Fruit fly (Drosophila melanogaster) whole organism, embryonic: ENCODE results near the gene Tssk.

Experiments
- Asciz ChIP-seq: fragments of 200-800 bp; sonication (Bioruptor generic); optimal IDR thresholded peaks from 2 replicates; lab custom pipeline; 2017; ENCODE audit warnings: missing biosample characterization, mild to moderate bottlenecking, missing genetic modification characterization, missing genetic modification reagents
- Blimp-1 ChIP-seq: fragments of 200-800 bp; sonication (Bioruptor generic); optimal IDR thresholded peaks from 3 replicates; lab custom pipeline; 2018; ENCODE audit warnings: missing biosample characterization, missing genetic modification characterization, mild to moderate bottlenecking, moderate library complexity, missing genetic modification reagents
- CG10274 ChIP-seq: fragments of 200-800 bp; sonication (Bioruptor generic); optimal IDR thresholded peaks from 3 replicates; lab custom pipeline; 2017; ENCODE audit warnings: missing biosample characterization, mild to moderate bottlenecking, missing genetic modification characterization
- CG10321 ChIP-seq: fragments of 200-800 bp; sonication (Bioruptor generic); IDR thresholded peaks from 2 replicates; pipeline ENCODE4 v1.3.6; 2022; ENCODE audit warnings: missing biosample characterization, missing genetic modification characterization
- CG10959 ChIP-seq: fragments of 200-800 bp; sonication (Bioruptor generic); IDR thresholded peaks from 2 replicates; pipeline ENCODE4 v1.3.6; 2022; ENCODE audit warnings: missing biosample characterization, missing genetic modification characterization
- CG10979 ChIP-seq: fragments of 200-800 bp; sonication (Bioruptor generic); optimal IDR thresholded peaks from 2 replicates; lab custom pipeline; 2018; ENCODE audit warnings: missing biosample characterization, mild to moderate bottlenecking, missing genetic modification characterization, moderate library complexity
- CG12104 ChIP-seq: fragments of 200-800 bp; sonication (Bioruptor generic); optimal IDR thresholded peaks from 3 replicates; lab custom pipeline; 2016; ENCODE audit warnings: missing biosample characterization, missing genetic modification characterization
- CG13123 ChIP-seq: fragments of 200-800 bp; sonication (Bioruptor generic); optimal IDR thresholded peaks from 2 replicates; lab custom pipeline; 2016; ENCODE audit warnings: missing biosample characterization, missing genetic modification characterization
- CG13775 ChIP-seq: fragments of 200-800 bp; sonication (Bioruptor generic); optimal IDR thresholded peaks from 3 replicates; lab custom pipeline; 2017; ENCODE audit warnings: missing biosample characterization, mild to moderate bottlenecking, missing genetic modification characterization
- CG16813 ChIP-seq: fragments of 200-800 bp; sonication (Bioruptor generic); IDR thresholded peaks from 3 replicates; pipeline ENCODE4 v1.3.6; 2022; ENCODE audit warnings: missing biosample characterization, missing genetic modification characterization; ENCODE audit not compliant: partially characterized antibody
- CG1832 ChIP-seq: fragments of 200-800 bp; sonication (Bioruptor generic); optimal IDR thresholded peaks from 2 replicates; lab custom pipeline; 2017; ENCODE audit warnings: missing biosample characterization, mild to moderate bottlenecking, missing genetic modification characterization, inconsistent platforms
- CG3281 ChIP-seq: fragments of 200-800 bp; sonication (Bioruptor generic); optimal IDR thresholded peaks from 3 replicates; lab custom pipeline; 2017; ENCODE audit warnings: missing biosample characterization, mild to moderate bottlenecking, missing genetic modification characterization
- CG3726 ChIP-seq: fragments of 200-800 bp; sonication (Bioruptor generic); IDR thresholded peaks from 3 replicates; pipeline ENCODE4, ENCODE4 v1.3.6; 2022; ENCODE audit warnings: missing biosample characterization, missing genetic modification characterization
- CG5245 ChIP-seq: fragments of 200-800 bp; sonication (Bioruptor generic); optimal IDR thresholded peaks from 3 replicates; lab custom pipeline; 2016; ENCODE audit warnings: missing biosample characterization, missing genetic modification characterization
- CG6254 ChIP-seq: fragments of 200-800 bp; sonication (Bioruptor generic); optimal IDR thresholded peaks from 3 replicates; lab custom pipeline; 2017; ENCODE audit warnings: mild to moderate bottlenecking, missing biosample characterization, missing genetic modification reagents, missing genetic modification characterization
- CG6654 ChIP-seq: fragments of 200-800 bp; sonication (Bioruptor generic); optimal IDR thresholded peaks from 2 replicates; lab custom pipeline; 2017; ENCODE audit warnings: missing biosample characterization, mild to moderate bottlenecking, missing genetic modification characterization
- CG7372 ChIP-seq: fragments of 200-800 bp; sonication (Bioruptor generic); IDR thresholded peaks from 2 replicates; pipeline ENCODE4 v1.3.6; 2022; ENCODE audit warnings: missing biosample characterization, missing genetic modification characterization
- CG9797 ChIP-seq: fragments of 200-800 bp; sonication (Bioruptor generic); optimal IDR thresholded peaks from 3 replicates; lab custom pipeline; 2018; ENCODE audit warnings: missing biosample characterization, mild to moderate bottlenecking, missing genetic modification characterization
- Dek ChIP-seq: fragments of 200-800 bp; sonication (Bioruptor generic); optimal IDR thresholded peaks from 3 replicates; lab custom pipeline; 2019; ENCODE audit warnings: missing biosample characterization, mild to moderate bottlenecking, missing genetic modification characterization, moderate library complexity
- Ets97D ChIP-seq: fragments of 200-800 bp; sonication (Bioruptor generic); optimal IDR thresholded peaks from 3 replicates; lab custom pipeline; 2016; ENCODE audit warnings: missing biosample characterization, missing genetic modification characterization
- HHEX ChIP-seq: fragments of 200-800 bp; sonication (Bioruptor generic); optimal IDR thresholded peaks from 3 replicates; lab custom pipeline; 2017; ENCODE audit warnings: missing biosample characterization, mild to moderate bottlenecking, missing genetic modification characterization, missing genetic modification reagents
- HLH3B ChIP-seq: fragments of 200-800 bp; sonication (Bioruptor generic); IDR thresholded peaks from 2 replicates; pipeline ENCODE4 v1.3.6; 2022; ENCODE audit warnings: missing biosample characterization, missing genetic modification characterization
- HmgD ChIP-seq: fragments of 200-800 bp; sonication (Bioruptor generic); optimal IDR thresholded peaks from 3 replicates; lab custom pipeline; 2016; ENCODE audit warnings: missing biosample characterization, missing genetic modification characterization
- Kr ChIP-seq: fragments of 200-800 bp; sonication (Bioruptor generic); optimal IDR thresholded peaks from 2 replicates; lab custom pipeline; 2017; ENCODE audit warnings: missing biosample characterization, mild to moderate bottlenecking, missing genetic modification characterization
- NC2β ChIP-seq: fragments of 200-800 bp; sonication (Bioruptor generic); optimal IDR thresholded peaks from 2 replicates; lab custom pipeline; 2016; ENCODE audit warnings: missing biosample characterization, missing genetic modification characterization
- Oli ChIP-seq: fragments of 200-800 bp; sonication (Bioruptor generic); optimal IDR thresholded peaks from 2 replicates; lab custom pipeline; 2018; ENCODE audit warnings: missing biosample characterization, mild to moderate bottlenecking, missing genetic modification characterization, moderate library complexity
- Trl ChIP-seq, 3 experiments: fragments of >200 bp in 2 of 3; fragments of 200-800 bp in 1 of 3; sonication (Bioruptor generic) in 1 of 3; optimal IDR thresholded peaks; 2 replicates in 1 of 3; 3 replicates in 2 of 3; lab custom pipeline; 2016 to 2017; ENCODE audit warnings: missing biosample characterization in 1 of 3, missing genetic modification characterization in 1 of 3
- abd-A ChIP-seq: fragments of 200-800 bp; sonication (Bioruptor generic); optimal IDR thresholded peaks from 3 replicates; lab custom pipeline; 2019; ENCODE audit warnings: missing biosample characterization, mild to moderate bottlenecking, missing genetic modification characterization, moderate library complexity
- bigmax ChIP-seq: fragments of 200-800 bp; sonication (Bioruptor generic); optimal IDR thresholded peaks from 2 replicates; lab custom pipeline; 2018; ENCODE audit warnings: missing biosample characterization, mild to moderate bottlenecking, missing genetic modification characterization
- cg ChIP-seq: fragments of 200-800 bp; sonication (Bioruptor generic); optimal IDR thresholded peaks from 3 replicates; lab custom pipeline; 2019; ENCODE audit warnings: missing biosample characterization, mild to moderate bottlenecking, missing genetic modification characterization, moderate library complexity
- chif ChIP-seq, 2 experiments: fragments of 200-800 bp; sonication (Bioruptor generic); optimal IDR thresholded peaks; 3 replicates each; lab custom pipeline; 2016; ENCODE audit warnings: missing biosample characterization in 2 of 2, missing genetic modification characterization in 2 of 2
- croc ChIP-seq: fragments of 200-800 bp; sonication (Bioruptor generic); conservative IDR thresholded peaks from 3 replicates; pipeline ENCODE4 v1.3.6; 2022; ENCODE audit warnings: missing biosample characterization, missing genetic modification characterization
- dysf ChIP-seq: fragments of 200-800 bp; sonication (Bioruptor generic); IDR thresholded peaks from 3 replicates; pipeline ENCODE4 v1.3.6; 2022; ENCODE audit warnings: missing biosample characterization, missing genetic modification characterization
- fd64A ChIP-seq: fragments of 200-800 bp; sonication (Bioruptor generic); optimal IDR thresholded peaks from 3 replicates; lab custom pipeline; 2018; ENCODE audit warnings: missing biosample characterization, mild to moderate bottlenecking, missing genetic modification characterization
- fru ChIP-seq: fragments of >200 bp; optimal IDR thresholded peaks from 2 replicates; lab custom pipeline; 2017
- hbn ChIP-seq: fragments of 200-800 bp; sonication (Bioruptor generic); IDR thresholded peaks from 2 replicates; pipeline ENCODE4 v1.3.6; 2022; ENCODE audit warnings: missing biosample characterization, missing genetic modification characterization; ENCODE audit not compliant: partially characterized antibody
- luna ChIP-seq: fragments of 200-800 bp; sonication (Bioruptor generic); optimal IDR thresholded peaks from 2 replicates; lab custom pipeline; 2016; ENCODE audit warnings: missing biosample characterization, missing genetic modification characterization
- mld ChIP-seq: fragments of 200-800 bp; sonication (Bioruptor generic); IDR thresholded peaks from 3 replicates; pipeline ENCODE4 v1.3.6; 2022; ENCODE audit warnings: missing biosample characterization, missing genetic modification characterization; ENCODE audit not compliant: partially characterized antibody
- nerfin-2 ChIP-seq: fragments of 200-800 bp; sonication (Bioruptor generic); IDR thresholded peaks from 2 replicates; pipeline ENCODE4 v1.3.6; 2022; ENCODE audit warnings: missing biosample characterization, missing genetic modification characterization; ENCODE audit not compliant: partially characterized antibody
- oc ChIP-seq: fragments of 200-800 bp; sonication (Bioruptor generic); optimal IDR thresholded peaks from 2 replicates; lab custom pipeline; 2018; ENCODE audit warnings: missing biosample characterization, mild to moderate bottlenecking, missing genetic modification characterization, moderate library complexity
- pan ChIP-seq, 4 experiments: fragments of >200 bp in 3 of 4; fragments of 200-800 bp in 1 of 4; sonication (Bioruptor generic) in 1 of 4; optimal IDR thresholded peaks in 3 of 4; IDR thresholded peaks in 1 of 4; 2 replicates each; pipeline versions ENCODE4 v1.3.6 to Lab custom; 2017 to 2022; ENCODE audit warnings: missing biosample characterization in 2 of 4, missing genetic modification characterization in 2 of 4, mixed read lengths in 1 of 4
- pb ChIP-seq: fragments of 200-800 bp; sonication (Bioruptor generic); optimal IDR thresholded peaks from 3 replicates; lab custom pipeline; 2016; ENCODE audit warnings: missing biosample characterization, missing genetic modification characterization
- pzg ChIP-seq: fragments of 200-800 bp; sonication (Bioruptor generic); optimal IDR thresholded peaks from 3 replicates; lab custom pipeline; 2018; ENCODE audit warnings: missing biosample characterization, mild to moderate bottlenecking, missing genetic modification characterization, moderate library complexity
- sima ChIP-seq: fragments of 200-800 bp; sonication (Bioruptor generic); optimal IDR thresholded peaks from 2 replicates; lab custom pipeline; 2016; ENCODE audit warnings: missing biosample characterization, missing genetic modification characterization
- stwl ChIP-seq: fragments of 200-800 bp; sonication (Bioruptor generic); optimal IDR thresholded peaks from 3 replicates; lab custom pipeline; 2018; ENCODE audit warnings: missing biosample characterization, mild to moderate bottlenecking, missing genetic modification characterization, moderate library complexity
- toy ChIP-seq: fragments of 200-800 bp; sonication (Bioruptor generic); IDR thresholded peaks from 2 replicates; pipeline ENCODE4 v1.3.6; 2022; ENCODE audit warnings: missing biosample characterization, missing genetic modification characterization
- zen2 ChIP-seq: fragments of 200-800 bp; sonication (Bioruptor generic); IDR thresholded peaks from 3 replicates; pipeline ENCODE4 v1.3.6; 2022; ENCODE audit warnings: missing biosample characterization, missing genetic modification characterization; ENCODE audit not compliant: partially characterized antibody

The Tssk gene

DNA sequence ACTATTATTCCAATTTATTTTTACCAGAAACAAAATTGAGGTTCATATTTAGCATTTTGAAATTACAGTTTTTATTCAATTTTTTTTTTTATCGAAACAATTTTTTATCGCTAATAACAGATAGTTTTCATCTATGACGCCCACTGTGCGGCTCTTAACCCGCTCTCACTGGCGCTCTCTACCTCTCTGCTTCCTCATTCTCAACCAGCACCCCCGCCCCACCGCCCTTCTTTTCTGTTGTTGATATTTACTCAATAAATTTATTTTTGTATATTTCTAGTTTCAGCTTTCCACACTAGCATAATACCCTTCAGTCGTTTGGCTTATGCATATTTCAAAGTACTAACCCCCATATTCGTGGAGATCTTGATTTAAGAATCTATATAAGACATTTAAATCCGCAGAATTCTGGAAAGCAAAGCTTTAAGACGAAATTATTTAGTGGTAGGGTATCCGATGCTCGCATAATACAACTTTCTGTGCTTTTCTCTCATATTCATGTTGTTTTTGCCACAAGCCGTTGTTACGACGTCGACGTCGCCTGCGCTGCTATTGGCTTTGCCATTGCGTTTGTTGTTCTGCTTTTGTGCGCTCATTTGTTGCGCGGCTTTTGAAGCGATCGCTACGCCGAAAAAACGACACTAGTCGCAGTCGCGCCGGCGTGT is 14.5 kb upstream of the Tssk start (continued):
- TF ChIP-seq CG10321 (GFP tag; lab: Robert Waterston, UW), result peak; percentile 68
- TF ChIP-seq CG5245 (GFP tag; lab: Kevin White, UChicago), result peak; percentile 95
- peak; percentile 77 for TF ChIP-seq toy
- peak; percentile 97 for TF ChIP-seq CG13775 (GFP tag; lab: Kevin White, UChicago)
- TF ChIP-seq Ets97D (GFP tag; lab: Kevin White, UChicago), result peak; percentile 84
- peak; percentile 92 for TF ChIP-seq CG6254
- peak; percentile 89 for TF ChIP-seq pb
- TF ChIP-seq CG9797 (GFP tag; lab: Kevin White, UChicago), result peak; percentile 44
- peak; percentile 94 for TF ChIP-seq HLH3B (GFP tag; lab: Robert Waterston, UW)
- peak; percentile 97 for TF ChIP-seq NC2β (GFP tag; lab: Kevin White, UChicago)
- TF ChIP-seq Kr (GFP tag; lab: Kevin White, UChicago), result peak; percentile 84
- peak; percentile 56 for TF ChIP-seq bigmax
- no peak for TF ChIP-seq pan (optimal IDR thresholded peaks at IDR 0.05; lab: Kevin White, UChicago)
- TF ChIP-seq pan (GFP tag; optimal IDR thresholded peaks at IDR 0.05 in 1 of 2, IDR thresholded peaks at IDR 0.05 in 1 of 2), result peak in 1 of 2 experiments; percentile 90
- peak; percentile 95 for TF ChIP-seq Dek (tag; lab: Kevin White, UChicago)
- peak; percentile 43 for TF ChIP-seq stwl (tag; lab: Kevin White, UChicago)
- TF ChIP-seq CG1832 (GFP tag; lab: Kevin White, UChicago), result no peak
- TF ChIP-seq fru, result no peak
- TF ChIP-seq hbn (GFP tag; lab: Robert Waterston, UW), result 0 out of 2 replicates have a peak, but pooled peaks have one; percentile 24
- peak; percentile 94 for TF ChIP-seq HmgD (GFP tag; lab: Kevin White, UChicago)
- TF ChIP-seq oc, result peak; percentile 98
- TF ChIP-seq CG3726 (GFP tag; lab: Robert Waterston, UW), result peak; percentile 95
- peak; percentile 16 for TF ChIP-seq pzg (GFP tag; lab: Kevin White, UChicago)
- TF ChIP-seq CG12104, result peak; percentile 98
- peak; percentile 96 to 98 for TF ChIP-seq chif (GFP tag; optimal IDR thresholded peaks at IDR 0.05; lab: Kevin White, UChicago)
- TF ChIP-seq CG10979 (tag; lab: Kevin White, UChicago), result peak; percentile 97
- peak; percentile 86 for TF ChIP-seq luna (GFP tag; lab: Kevin White, UChicago)
- TF ChIP-seq CG7372 (GFP tag; lab: Robert Waterston, UW), result peak; percentile 88
- TF ChIP-seq CG3281 (GFP tag; lab: Kevin White, UChicago), result peak; percentile 96
- peak; percentile 97 for TF ChIP-seq dysf
- peak; percentile 96 for TF ChIP-seq CG13123 (GFP tag; lab: Kevin White, UChicago)
- TF ChIP-seq CG10274 (GFP tag; lab: Kevin White, UChicago), result peak; percentile 99
- TF ChIP-seq CG6654 (GFP tag; lab: Kevin White, UChicago), result peak; percentile 85
- no peak for TF ChIP-seq CG16813
- TF ChIP-seq cg, result no peak
- peak; percentile 98 for TF ChIP-seq Asciz (GFP tag; lab: Kevin White, UChicago)
- TF ChIP-seq nerfin-2 (GFP tag; lab: Robert Waterston, UW), result no peak
- TF ChIP-seq croc (GFP tag; lab: Robert Waterston, UW), result peak; percentile 95
- peak; percentile 83 for TF ChIP-seq sima (GFP tag; lab: Kevin White, UChicago)
- TF ChIP-seq fd64A (GFP tag; lab: Kevin White, UChicago), result peak; percentile 95
- peak; percentile 96 for TF ChIP-seq Blimp-1 (GFP tag; lab: Kevin White, UChicago)
- TF ChIP-seq zen2 (GFP tag; lab: Robert Waterston, UW), result no peak
- peak; percentile 97 for TF ChIP-seq HHEX (GFP tag; lab: Kevin White, UChicago)
- peak; percentile 91 for TF ChIP-seq CG10959
- peak; percentile 98 for TF ChIP-seq abd-A (tag; lab: Kevin White, UChicago)
- TF ChIP-seq Oli (tag; lab: Kevin White, UChicago), result peak; percentile 98
- no peak for TF ChIP-seq mld (GFP tag; lab: Robert Waterston, UW)
- peak; percentile 80 to 86 for TF ChIP-seq Trl (optimal IDR thresholded peaks at IDR 0.05; lab: Kevin White, UChicago)
- peak; percentile 98 for TF ChIP-seq Trl (GFP tag; optimal IDR thresholded peaks at IDR 0.05; lab: Kevin White, UChicago)
